Worm (Caenorhabditis elegans) whole organism, L1 larva: ENCODE measurements around the gene mlc-7.

ENCODE experiments used
- C04F5.9 ChIP-seq: sonication (generic microtip); optimal IDR thresholded peaks from 2 replicates; lab custom pipeline; 2016; ENCODE audit warnings: missing genetic modification characterization, missing compliant biosample characterization
- C16A3.4 ChIP-seq: fragments of 150-350 bp; optimal IDR thresholded peaks from 2 replicates; lab custom pipeline; 2014; ENCODE audit warnings: missing biosample characterization, missing genetic modification characterization
- C34B4.2 ChIP-seq: sonication (generic microtip); optimal IDR thresholded peaks from 2 replicates; lab custom pipeline; 2017; ENCODE audit warnings: mild to moderate bottlenecking, missing genetic modification characterization, missing compliant biosample characterization
- aha-1 ChIP-seq: fragments of 150-350 bp; optimal IDR thresholded peaks from 2 replicates; lab custom pipeline; 2014; ENCODE audit warnings: missing biosample characterization, missing genetic modification characterization
- aly-2 ChIP-seq: fragments of 150-350 bp; optimal IDR thresholded peaks from 2 replicates; lab custom pipeline; 2014; ENCODE audit warnings: missing biosample characterization, missing genetic modification characterization
- ama-1 ChIP-seq: fragments of 150-350 bp; optimal IDR thresholded peaks from 2 replicates; lab custom pipeline; 2014
- blmp-1 ChIP-seq: fragments of 150-350 bp; optimal IDR thresholded peaks from 2 replicates; lab custom pipeline; 2014; ENCODE audit warnings: missing biosample characterization, missing genetic modification characterization
- ceh-82 ChIP-seq, 3 experiments: fragments of 150-350 bp in 1 of 3; sonication (generic microtip) in 2 of 3; optimal IDR thresholded peaks; 2 replicates each; lab custom pipeline; 2014 to 2017; ENCODE audit warnings: missing biosample characterization in 3 of 3, missing genetic modification characterization in 3 of 3
- ceh-88 ChIP-seq: fragments of 200-800 bp; sonication (Bioruptor generic); IDR thresholded peaks from 2 replicates; pipeline ENCODE4 v1.3.6; 2022; ENCODE audit warnings: missing genetic modification characterization, missing compliant biosample characterization
- dsc-1 ChIP-seq: sonication (generic microtip); optimal IDR thresholded peaks from 2 replicates; lab custom pipeline; 2016; ENCODE audit warnings: mild to moderate bottlenecking, missing genetic modification characterization, missing compliant biosample characterization
- efl-3 ChIP-seq: fragments of 200-800 bp; sonication (Bioruptor generic); optimal IDR thresholded peaks from 2 replicates; lab custom pipeline; 2018; ENCODE audit warnings: mild to moderate bottlenecking, missing genetic modification characterization, missing compliant biosample characterization
- egl-13 ChIP-seq: sonication (generic microtip); optimal IDR thresholded peaks from 2 replicates; lab custom pipeline; 2016; ENCODE audit warnings: missing genotype, missing genetic modification reagents, missing genetic modification characterization, missing compliant biosample characterization
- egl-27 ChIP-seq, 2 experiments: fragments of 150-350 bp in 1 of 2; sonication (generic microtip); optimal IDR thresholded peaks; 3 replicates each; lab custom pipeline; 2017 to 2018; ENCODE audit warnings: missing biosample characterization in 2 of 2, missing genetic modification characterization in 2 of 2, missing genetic modification reagents in 2 of 2
- elt-2 ChIP-seq: sonication (generic microtip); optimal IDR thresholded peaks from 2 replicates; lab custom pipeline; 2016; ENCODE audit warnings: missing genetic modification characterization, mild to moderate bottlenecking, inconsistent platforms, missing compliant biosample characterization, missing genetic modification reagents
- elt-3 ChIP-seq, 6 experiments: fragments of 150-350 bp in 1 of 6; sonication (generic microtip); optimal IDR thresholded peaks; 2 replicates each; lab custom pipeline; 2017 to 2018; ENCODE audit warnings: missing biosample characterization in 6 of 6, missing genetic modification characterization in 6 of 6, inconsistent platforms in 1 of 6
- ets-5 ChIP-seq: fragments of 200-800 bp; sonication (Bioruptor generic); IDR thresholded peaks from 2 replicates; pipeline ENCODE4 v1.3.6; 2022; ENCODE audit warnings: missing genetic modification characterization, missing compliant biosample characterization
- fkh-10 ChIP-seq: sonication (generic microtip); optimal IDR thresholded peaks from 2 replicates; lab custom pipeline; 2017; ENCODE audit warnings: missing biosample characterization, missing genetic modification reagents, missing genetic modification characterization
- fkh-8 ChIP-seq: sonication (generic microtip); optimal IDR thresholded peaks from 2 replicates; lab custom pipeline; 2016; ENCODE audit warnings: mild to moderate bottlenecking, missing genetic modification characterization, missing compliant biosample characterization
- grh-1 ChIP-seq: fragments of 200-800 bp; sonication (Bioruptor generic); IDR thresholded peaks from 2 replicates; pipeline ENCODE4 v1.3.6; 2022; ENCODE audit warnings: missing genetic modification reagents, missing genetic modification characterization, missing compliant biosample characterization
- hlh-17 ChIP-seq: fragments of 200-800 bp; sonication (Bioruptor generic); optimal IDR thresholded peaks from 2 replicates; lab custom pipeline; 2018; ENCODE audit warnings: missing genetic modification characterization, mild to moderate bottlenecking, missing compliant biosample characterization, moderate library complexity, borderline replicate concordance
- hpl-2 ChIP-seq: fragments of 150-350 bp; optimal IDR thresholded peaks from 2 replicates; lab custom pipeline; 2014; ENCODE audit warnings: missing biosample characterization, missing genetic modification reagents, missing genetic modification characterization
- irx-1 ChIP-seq: sonication (generic microtip); optimal IDR thresholded peaks from 2 replicates; lab custom pipeline; 2016; ENCODE audit warnings: missing genetic modification characterization, missing compliant biosample characterization
- isw-1 ChIP-seq: fragments of 200-800 bp; sonication (Bioruptor generic); IDR thresholded peaks from 2 replicates; pipeline ENCODE4 v1.3.6; 2022; ENCODE audit warnings: missing genetic modification characterization, missing compliant biosample characterization
- lin-13 ChIP-seq: fragments of 150-350 bp; optimal IDR thresholded peaks from 2 replicates; lab custom pipeline; 2014; ENCODE audit warnings: missing biosample characterization, missing genetic modification reagents, missing genetic modification characterization
- lin-14 ChIP-seq: fragments of 200-800 bp; sonication (Bioruptor generic); optimal IDR thresholded peaks from 2 replicates; lab custom pipeline; 2018; ENCODE audit warnings: mild to moderate bottlenecking, missing genetic modification characterization, moderate library complexity, missing compliant biosample characterization
- lin-15B ChIP-seq: fragments of 150-350 bp; sonication (generic microtip); optimal IDR thresholded peaks from 3 replicates; lab custom pipeline; 2014; ENCODE audit warnings: missing biosample characterization, missing genetic modification characterization
- lin-39 ChIP-seq: fragments of 150-350 bp; optimal IDR thresholded peaks from 2 replicates; lab custom pipeline; 2014; ENCODE audit warnings: missing biosample characterization, missing genetic modification reagents, missing genetic modification characterization
- lir-3 ChIP-seq: sonication (generic microtip); optimal IDR thresholded peaks from 2 replicates; lab custom pipeline; 2016; ENCODE audit warnings: mild to moderate bottlenecking, missing genetic modification characterization, moderate library complexity, missing compliant biosample characterization; ENCODE audit not compliant: poor library complexity
- lsy-2 ChIP-seq, 2 experiments: fragments of 150-350 bp; optimal IDR thresholded peaks; 2 replicates each; lab custom pipeline; 2014; ENCODE audit warnings: missing biosample characterization in 2 of 2, missing genetic modification characterization in 2 of 2
- mab-9 ChIP-seq: fragments of 200-800 bp; sonication (Bioruptor generic); IDR thresholded peaks from 2 replicates; pipeline ENCODE4 v1.3.6; 2022; ENCODE audit warnings: missing genetic modification reagents, missing genetic modification characterization, missing compliant biosample characterization
- mdl-1 ChIP-seq, 2 experiments: fragments of 150-350 bp; optimal IDR thresholded peaks; 2 replicates each; lab custom pipeline; 2014 to 2017; ENCODE audit warnings: missing biosample characterization in 2 of 2, missing genetic modification characterization in 2 of 2, inconsistent platforms in 1 of 2
- nhr-19 ChIP-seq: fragments of 200-800 bp; sonication (Bioruptor generic); conservative IDR thresholded peaks from 2 replicates; pipeline ENCODE4 v1.3.6; 2022; ENCODE audit warnings: missing genetic modification characterization, missing compliant biosample characterization
- nhr-237 ChIP-seq: fragments of 150-350 bp; optimal IDR thresholded peaks from 2 replicates; lab custom pipeline; 2014; ENCODE audit warnings: missing biosample characterization, missing genetic modification characterization
- nhr-28 ChIP-seq: fragments of 150-350 bp; optimal IDR thresholded peaks from 2 replicates; lab custom pipeline; 2014; ENCODE audit warnings: missing biosample characterization, missing genetic modification characterization
- nhr-76 ChIP-seq: sonication (generic microtip); optimal IDR thresholded peaks from 2 replicates; lab custom pipeline; 2017; ENCODE audit warnings: missing biosample characterization, missing genetic modification characterization
- nhr-77 ChIP-seq: fragments of 150-350 bp; optimal IDR thresholded peaks from 2 replicates; lab custom pipeline; 2014; ENCODE audit warnings: missing biosample characterization, missing genetic modification characterization
- nhr-84 ChIP-seq: sonication (generic microtip); optimal IDR thresholded peaks from 2 replicates; lab custom pipeline; 2017; ENCODE audit warnings: missing biosample characterization, missing genetic modification characterization
- pqm-1 ChIP-seq: sonication (generic microtip); optimal IDR thresholded peaks from 3 replicates; lab custom pipeline; 2017; ENCODE audit warnings: missing biosample characterization, missing genetic modification characterization
- snpc-4 ChIP-seq: fragments of 150-350 bp; optimal IDR thresholded peaks from 2 replicates; lab custom pipeline; 2014; ENCODE audit warnings: missing biosample characterization, missing genetic modification characterization
- sox-4 ChIP-seq: sonication (generic microtip); optimal IDR thresholded peaks from 2 replicates; lab custom pipeline; 2016; ENCODE audit warnings: missing genetic modification characterization, missing compliant biosample characterization
- sptf-1 ChIP-seq: fragments of 150-350 bp; optimal IDR thresholded peaks from 2 replicates; lab custom pipeline; 2014; ENCODE audit warnings: missing biosample characterization, missing genetic modification characterization
- tbx-2 ChIP-seq: sonication (generic microtip); optimal IDR thresholded peaks from 2 replicates; lab custom pipeline; 2016; ENCODE audit warnings: missing genetic modification characterization, missing compliant biosample characterization
- tlp-1 ChIP-seq: fragments of 150-350 bp; optimal IDR thresholded peaks from 2 replicates; lab custom pipeline; 2014; ENCODE audit warnings: missing biosample characterization, missing genetic modification characterization
- unc-130 ChIP-seq: fragments of 150-350 bp; optimal IDR thresholded peaks from 2 replicates; lab custom pipeline; 2017; ENCODE audit warnings: missing biosample characterization, missing genetic modification characterization, inconsistent platforms
- unc-30 ChIP-seq: sonication (generic microtip); optimal IDR thresholded peaks from 2 replicates; lab custom pipeline; 2017; ENCODE audit warnings: missing biosample characterization, missing genetic modification characterization
- vab-15 ChIP-seq: sonication (generic microtip); optimal IDR thresholded peaks from 2 replicates; lab custom pipeline; 2017; ENCODE audit warnings: missing genotype, mild to moderate bottlenecking, missing genetic modification characterization, missing compliant biosample characterization
- xbp-1 ChIP-seq: sonication (generic microtip); optimal IDR thresholded peaks from 2 replicates; lab custom pipeline; 2016; ENCODE audit warnings: missing genetic modification characterization, missing compliant biosample characterization
- zag-1 ChIP-seq: fragments of 150-350 bp; optimal IDR thresholded peaks from 2 replicates; lab custom pipeline; 2014; ENCODE audit warnings: missing biosample characterization, missing genetic modification characterization
- zip-4 ChIP-seq: fragments of 200-800 bp; sonication (Bioruptor generic); optimal IDR thresholded peaks from 2 replicates; lab custom pipeline; 2018; ENCODE audit warnings: mild to moderate bottlenecking, missing genetic modification characterization, moderate library complexity, missing compliant biosample characterization
- ztf-11 ChIP-seq, 2 experiments: sonication (generic microtip); optimal IDR thresholded peaks; 2 replicates each; lab custom pipeline; 2016 to 2017; ENCODE audit warnings: missing genetic modification characterization in 2 of 2, missing biosample characterization in 1 of 2, missing compliant biosample characterization in 1 of 2
- ztf-4 ChIP-seq: fragments of 150-350 bp; optimal IDR thresholded peaks from 2 replicates; lab custom pipeline; 2014; ENCODE audit warnings: missing biosample characterization, missing genetic modification characterization

mlc-7 gene

DNA sequence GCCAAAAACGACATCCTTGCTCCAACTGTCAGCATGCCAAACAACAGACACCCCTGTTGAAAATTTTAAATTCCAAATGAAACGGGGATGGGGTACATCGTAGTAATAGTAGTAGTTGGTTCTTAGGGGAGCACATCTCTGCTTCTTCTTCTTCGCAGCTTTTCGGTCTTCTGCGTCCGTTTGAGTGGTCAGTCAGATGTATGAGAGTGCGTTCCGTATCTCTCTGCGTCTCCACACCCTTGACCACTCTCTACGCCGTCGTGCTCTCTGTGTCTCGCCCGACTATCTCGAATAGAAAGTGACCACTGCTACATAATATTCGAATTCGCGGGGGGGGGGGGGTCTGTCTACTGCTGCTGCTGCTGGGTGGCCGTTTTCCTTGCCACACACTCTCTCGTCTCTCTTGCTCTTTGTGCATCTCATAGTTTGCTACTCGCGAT, 38.4 kb upstream of the mlc-7 start (continued):
- TF ChIP-seq aly-2 (tag; lab: Kevin White, UChicago) (no peak), nhr-28 (no peak), mab-9 (GFP tag; lab: Robert Waterston, UW) (no peak), ama-1 (no peak), lin-15B (tag; lab: Kevin White, UChicago) (no peak), hlh-17 (GFP tag; lab: Kevin White, UChicago) (no peak), sptf-1 (tag; lab: Kevin White, UChicago) (no peak), C04F5.9 (no peak), zip-4 (GFP tag; lab: Kevin White, UChicago) (no peak), lin-39 (tag; lab: Kevin White, UChicago) (no peak), fkh-10 (GFP tag; lab: Kevin White, UChicago) (peak; percentile 50), nhr-19 (GFP tag; lab: Robert Waterston, UW) (no peak), ceh-82 (tag; optimal IDR thresholded peaks at IDR 0.05; lab: Kevin White, UChicago) (peak; percentile 9 to 22 (median 9)), unc-130 (peak; percentile 25), lsy-2 (tag; optimal IDR thresholded peaks at IDR 0.05; lab: Kevin White, UChicago) (peak; percentile 8 to 36), snpc-4 (no peak), lin-14 (GFP tag; lab: Kevin White, UChicago) (peak; percentile 82), vab-15 (tag; lab: Kevin White, UChicago) (no peak), ztf-11 (tag; optimal IDR thresholded peaks at IDR 0.05; lab: Kevin White, UChicago) (peak in 1 of 2 experiments; percentile 21), C34B4.2 (no peak), pqm-1 (tag; lab: Kevin White, UChicago) (no peak), unc-30 (tag; lab: Kevin White, UChicago) (no peak), ets-5 (no peak), mdl-1 (tag; optimal IDR thresholded peaks at IDR 0.05; lab: Kevin White, UChicago) (peak in 1 of 2 experiments; percentile 39), fkh-8 (tag; lab: Kevin White, UChicago) (peak; percentile 64), tlp-1 (tag; lab: Kevin White, UChicago) (no peak), ztf-4 (tag; lab: Kevin White, UChicago) (peak; percentile 7), nhr-77 (tag; lab: Kevin White, UChicago) (no peak), grh-1 (GFP tag; lab: Robert Waterston, UW) (no peak), nhr-84 (tag; lab: Kevin White, UChicago) (no peak), lir-3 (tag; lab: Kevin White, UChicago) (no peak), dsc-1 (tag; lab: Kevin White, UChicago) (peak; percentile 13), hpl-2 (GFP tag; lab: Kevin White, UChicago) (no peak), egl-13 (tag; lab: Kevin White, UChicago) (no peak), elt-3 (tag; optimal IDR thresholded peaks at IDR 0.05; lab: Kevin White, UChicago) (no peak), aha-1 (tag; lab: Kevin White, UChicago) (no peak), nhr-76 (no peak), xbp-1 (tag; lab: Kevin White, UChicago) (peak; percentile 0), lin-13 (GFP tag; lab: Kevin White, UChicago) (no peak), zag-1 (tag; lab: Kevin White, UChicago) (no peak), ceh-88 (GFP tag; lab: Robert Waterston, UW) (no peak), sox-4 (tag; lab: Kevin White, UChicago) (no peak), efl-3 (GFP tag; lab: Kevin White, UChicago) (no peak), egl-27 (tag; optimal IDR thresholded peaks at IDR 0.05; lab: Kevin White, UChicago) (no peak), C16A3.4 (tag; lab: Kevin White, UChicago) (no peak), blmp-1 (peak; percentile 69), elt-2 (tag; lab: Kevin White, UChicago) (no peak), tbx-2 (peak; percentile 17), isw-1 (GFP tag; lab: Robert Waterston, UW) (0 out of 2 replicates have a peak, but pooled peaks have one; percentile 5), nhr-237 (tag; lab: Kevin White, UChicago) (no peak), irx-1 (tag; lab: Kevin White, UChicago) (no peak)
